Worm (Caenorhabditis elegans): ENCODE results near the gene F42A10.6.

DNA sequence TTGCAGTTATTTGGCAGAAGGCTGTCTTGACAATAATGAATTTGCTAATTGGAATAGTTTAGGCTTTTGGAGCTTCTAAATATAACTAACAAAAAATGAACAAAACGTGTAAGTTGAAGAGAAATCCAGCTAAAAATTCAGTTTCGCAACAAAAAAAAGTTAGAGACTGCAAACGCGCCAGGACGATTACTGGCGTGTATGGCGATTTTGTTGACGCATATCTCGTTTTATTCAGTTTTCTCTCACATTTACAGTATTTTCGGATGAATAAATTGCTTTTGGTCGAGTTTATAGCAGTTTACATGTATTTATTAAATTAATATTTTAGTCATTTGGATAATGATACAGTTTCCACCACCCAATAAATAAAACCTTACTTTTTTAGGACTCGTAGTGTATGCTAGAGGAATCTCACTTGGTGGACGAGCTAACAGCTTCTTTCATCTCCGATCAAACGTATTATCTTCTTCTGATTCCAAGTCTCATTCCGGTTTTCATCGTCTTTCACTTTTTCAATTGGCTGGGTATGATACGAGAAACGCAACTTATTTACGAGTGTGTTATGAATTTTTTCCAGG, 3.6 kb downstream of the F42A10.6 start, which contains the start of the genes abcf-3 and F42A10.5:
- no peak for TF ChIP-seq rpc-1 (optimal IDR thresholded peaks at IDR 0.05)
- no peak for TF ChIP-seq rpc-1 (tag; optimal IDR thresholded peaks at IDR 0.05)
- TF ChIP-seq atf-7 (tag; optimal IDR thresholded peaks at IDR 0.05) = no peak

All from whole organism, young adult.